Worm (Caenorhabditis elegans) whole organism, late embryonic: ENCODE measurements around the gene Y51A2D.8.

Experiments
- C08G9.2 ChIP-seq: sonication (generic microtip); optimal IDR thresholded peaks from 2 replicates; lab custom pipeline; 2016; ENCODE audit warnings: mild to moderate bottlenecking, missing genetic modification characterization, moderate library complexity, missing compliant biosample characterization
- F13H6.1 ChIP-seq: sonication (generic microtip); optimal IDR thresholded peaks from 2 replicates; lab custom pipeline; 2016; ENCODE audit warnings: missing genetic modification characterization, missing compliant biosample characterization
- K02D7.2 ChIP-seq: sonication (generic microtip); optimal IDR thresholded peaks from 2 replicates; lab custom pipeline; 2017; ENCODE audit warnings: mild to moderate bottlenecking, missing genetic modification characterization, missing compliant biosample characterization
- K09A11.1 ChIP-seq: sonication (generic microtip); optimal IDR thresholded peaks from 2 replicates; lab custom pipeline; 2017; ENCODE audit warnings: antibody characterized with exemption, mild to moderate bottlenecking, missing genetic modification characterization, missing compliant biosample characterization; ENCODE audit not compliant: insufficient read depth
- T23F11.4 ChIP-seq: fragments of 200-800 bp; sonication (Bioruptor generic); optimal IDR thresholded peaks from 2 replicates; lab custom pipeline; 2018; ENCODE audit warnings: mild to moderate bottlenecking, missing genetic modification characterization, missing compliant biosample characterization
- Y22D7AL.16 ChIP-seq: sonication (generic microtip); optimal IDR thresholded peaks from 2 replicates; lab custom pipeline; 2016; ENCODE audit warnings: missing genetic modification characterization, missing compliant biosample characterization
- ceh-14 ChIP-seq: sonication (generic microtip); optimal IDR thresholded peaks from 2 replicates; lab custom pipeline; 2016; ENCODE audit warnings: missing genotype, missing genetic modification characterization, missing compliant biosample characterization
- ceh-2 ChIP-seq: sonication (generic microtip); optimal IDR thresholded peaks from 2 replicates; lab custom pipeline; 2016; ENCODE audit warnings: missing genotype, missing genetic modification characterization, missing compliant biosample characterization
- ceh-22 ChIP-seq: sonication (generic microtip); optimal IDR thresholded peaks from 2 replicates; lab custom pipeline; 2017; ENCODE audit warnings: missing biosample characterization, missing genetic modification characterization
- ceh-30 ChIP-seq: fragments of 150-350 bp; optimal IDR thresholded peaks from 2 replicates; lab custom pipeline; 2014; ENCODE audit warnings: missing biosample characterization, missing genetic modification characterization
- ceh-31 ChIP-seq: sonication (generic microtip); optimal IDR thresholded peaks from 2 replicates; lab custom pipeline; 2016; ENCODE audit warnings: missing genetic modification characterization, missing compliant biosample characterization
- ceh-34 ChIP-seq: sonication (generic microtip); optimal IDR thresholded peaks from 2 replicates; lab custom pipeline; 2016; ENCODE audit warnings: mild to moderate bottlenecking, missing genetic modification characterization, missing compliant biosample characterization
- ceh-9 ChIP-seq: sonication (generic microtip); optimal IDR thresholded peaks from 2 replicates; lab custom pipeline; 2016; ENCODE audit warnings: mild to moderate bottlenecking, missing genetic modification characterization, inconsistent platforms, missing compliant biosample characterization
- dmd-4 ChIP-seq: sonication (generic microtip); optimal IDR thresholded peaks from 2 replicates; lab custom pipeline; 2016; ENCODE audit warnings: borderline replicate concordance, missing genetic modification characterization, missing compliant biosample characterization
- dve-1 ChIP-seq: sonication (generic microtip); optimal IDR thresholded peaks from 2 replicates; lab custom pipeline; 2017; ENCODE audit warnings: antibody characterized with exemption, mild to moderate bottlenecking, missing genetic modification characterization, missing compliant biosample characterization
- elt-2 ChIP-seq: sonication (generic microtip); optimal IDR thresholded peaks from 2 replicates; lab custom pipeline; 2016; ENCODE audit warnings: missing genetic modification reagents, missing genetic modification characterization, missing compliant biosample characterization
- elt-4 ChIP-seq: sonication (generic microtip); optimal IDR thresholded peaks from 2 replicates; lab custom pipeline; 2016; ENCODE audit warnings: missing genetic modification characterization, missing compliant biosample characterization
- eyg-1 ChIP-seq: sonication (generic microtip); optimal IDR thresholded peaks from 2 replicates; lab custom pipeline; 2016; ENCODE audit warnings: missing genotype, missing genetic modification characterization, missing compliant biosample characterization
- fax-1 ChIP-seq: sonication (generic microtip); optimal IDR thresholded peaks from 2 replicates; lab custom pipeline; 2016; ENCODE audit warnings: missing genotype, missing genetic modification characterization, missing compliant biosample characterization
- fkh-6 ChIP-seq: sonication (generic microtip); optimal IDR thresholded peaks from 2 replicates; lab custom pipeline; 2016; ENCODE audit warnings: missing genetic modification characterization, missing compliant biosample characterization
- hlh-6 ChIP-seq: sonication (generic microtip); optimal IDR thresholded peaks from 2 replicates; lab custom pipeline; 2016; ENCODE audit warnings: missing genotype, missing genetic modification characterization, missing compliant biosample characterization
- hlh-8 ChIP-seq: sonication (generic microtip); optimal IDR thresholded peaks from 2 replicates; lab custom pipeline; 2016; ENCODE audit warnings: missing genotype, missing genetic modification characterization, missing compliant biosample characterization
- lim-6 ChIP-seq: sonication (generic microtip); optimal IDR thresholded peaks from 2 replicates; lab custom pipeline; 2016; ENCODE audit warnings: missing genetic modification characterization, missing compliant biosample characterization
- madf-2 ChIP-seq: sonication (generic microtip); optimal IDR thresholded peaks from 2 replicates; lab custom pipeline; 2017; ENCODE audit warnings: missing genetic modification characterization, missing compliant biosample characterization
- nfya-1 ChIP-seq: sonication (generic microtip); optimal IDR thresholded peaks from 2 replicates; lab custom pipeline; 2017; ENCODE audit warnings: missing genetic modification characterization, mild to moderate bottlenecking, missing compliant biosample characterization, antibody characterized with exemption, moderate library complexity
- nhr-11 ChIP-seq: fragments of 150-350 bp; optimal IDR thresholded peaks from 2 replicates; lab custom pipeline; 2014; ENCODE audit warnings: missing biosample characterization, missing genetic modification characterization
- npax-4 ChIP-seq: sonication (generic microtip); optimal IDR thresholded peaks from 2 replicates; lab custom pipeline; 2016; ENCODE audit warnings: missing genetic modification characterization, missing compliant biosample characterization
- pag-3 ChIP-seq: sonication (generic microtip); optimal IDR thresholded peaks from 2 replicates; lab custom pipeline; 2016; ENCODE audit warnings: missing compliant biosample characterization, missing genetic modification characterization, borderline replicate concordance
- pax-1 ChIP-seq: fragments of 150-350 bp; optimal IDR thresholded peaks from 2 replicates; lab custom pipeline; 2014; ENCODE audit warnings: missing biosample characterization, missing genetic modification characterization
- pha-2 ChIP-seq: sonication (generic microtip); optimal IDR thresholded peaks from 2 replicates; lab custom pipeline; 2017; ENCODE audit warnings: mild to moderate bottlenecking, missing genetic modification characterization, missing compliant biosample characterization
- pqm-1 ChIP-seq: sonication (generic microtip); optimal IDR thresholded peaks from 2 replicates; lab custom pipeline; 2016; ENCODE audit warnings: missing genetic modification characterization, missing compliant biosample characterization
- pros-1 ChIP-seq: fragments of 150-350 bp; optimal IDR thresholded peaks from 2 replicates; lab custom pipeline; 2014; ENCODE audit warnings: missing biosample characterization, missing genetic modification reagents, missing genetic modification characterization
- sox-2 ChIP-seq: fragments of 200-800 bp; sonication (Bioruptor generic); IDR thresholded peaks from 2 replicates; pipeline ENCODE4 v1.3.6; 2022; ENCODE audit warnings: missing genetic modification reagents, missing genetic modification characterization, missing compliant biosample characterization
- sox-4 ChIP-seq: sonication (generic microtip); optimal IDR thresholded peaks from 2 replicates; lab custom pipeline; 2017; ENCODE audit warnings: mild to moderate bottlenecking, missing genetic modification characterization, inconsistent platforms, missing compliant biosample characterization
- tbx-2 ChIP-seq: sonication (generic microtip); optimal IDR thresholded peaks from 2 replicates; lab custom pipeline; 2016; ENCODE audit warnings: missing genetic modification characterization, missing compliant biosample characterization
- ttx-3 ChIP-seq: sonication (generic microtip); optimal IDR thresholded peaks from 2 replicates; lab custom pipeline; 2016; ENCODE audit warnings: missing genetic modification reagents, missing genetic modification characterization, missing compliant biosample characterization
- unc-42 ChIP-seq: sonication (generic microtip); optimal IDR thresholded peaks from 2 replicates; lab custom pipeline; 2016; ENCODE audit warnings: missing genotype, missing genetic modification characterization, missing compliant biosample characterization
- unc-55 ChIP-seq: sonication (generic microtip); optimal IDR thresholded peaks from 2 replicates; lab custom pipeline; 2017; ENCODE audit warnings: missing biosample characterization, missing genetic modification reagents, missing genetic modification characterization
- unc-86 ChIP-seq: sonication (generic microtip); optimal IDR thresholded peaks from 2 replicates; lab custom pipeline; 2016; ENCODE audit warnings: missing genetic modification characterization, missing compliant biosample characterization
- zip-5 ChIP-seq: sonication (generic microtip); optimal IDR thresholded peaks from 2 replicates; lab custom pipeline; 2016; ENCODE audit warnings: missing genetic modification characterization, missing compliant biosample characterization

Y51A2D.8 gene

ce11 chrV:18536015-18536414 is 17.6 kb downstream of the Y51A2D.8 start:
- TF ChIP-seq ceh-2 (tag; lab: Kevin White, UChicago) (no peak), ceh-31 (tag; lab: Kevin White, UChicago) (no peak), zip-5 (tag; lab: Kevin White, UChicago) (no peak), dve-1 (tag; lab: Kevin White, UChicago) (no peak), ttx-3 (tag; lab: Kevin White, UChicago) (no peak), pqm-1 (tag; lab: Kevin White, UChicago) (no peak), sox-4 (tag; lab: Kevin White, UChicago) (no peak), pha-2 (tag; lab: Kevin White, UChicago) (no peak), unc-86 (tag; lab: Kevin White, UChicago) (no peak), ceh-14 (no peak), unc-55 (GFP tag; lab: Kevin White, UChicago) (no peak), unc-42 (no peak), pros-1 (tag; lab: Kevin White, UChicago) (no peak), ceh-22 (no peak), T23F11.4 (GFP tag; lab: Kevin White, UChicago) (no peak)

ce11 chrV:18533606-18534005 is 20.0 kb downstream of the Y51A2D.8 start, which contains the start of gene ints-5:
Gene ints-5 (plus strand): TSS chrV:18533953.
- TF ChIP-seq unc-42 (no peak), nfya-1 (tag; lab: Kevin White, UChicago) (peak; percentile 16), unc-55 (GFP tag; lab: Kevin White, UChicago) (no peak)

- TF ChIP-seq ceh-9 (tag; lab: Kevin White, UChicago) (no peak), pha-2 (tag; lab: Kevin White, UChicago) (no peak), K09A11.1 (no peak), elt-4 (no peak), fax-1 (tag; lab: Kevin White, UChicago) (no peak), ceh-30 (no peak), hlh-6 (no peak), nfya-1 (tag; lab: Kevin White, UChicago) (no peak), Y22D7AL.16 (tag; lab: Kevin White, UChicago) (no peak), ceh-22 (no peak), eyg-1 (tag; lab: Kevin White, UChicago) (no peak), pax-1 (tag; lab: Kevin White, UChicago) (no peak), fkh-6 (no peak), madf-2 (no peak)
Observed at ce11 chrV:18524460-18524859, 29.2 kb downstream of the Y51A2D.8 start, which contains the start of gene hmit-1.2. Gene hmit-1.2 (plus strand): TSS chrV:18524760.

ce11 chrV:18516496-18516895 is 37.2 kb downstream of the Y51A2D.8 start, which contains the start of gene hmit-1.1:
Gene hmit-1.1 (plus strand): TSS chrV:18516789.
- TF ChIP-seq lim-6 (tag; lab: Kevin White, UChicago) (no peak), C08G9.2 (no peak), elt-2 (tag; lab: Kevin White, UChicago) (peak; percentile 71), pqm-1 (tag; lab: Kevin White, UChicago) (peak; percentile 2), ceh-22 (no peak)

ce11 chrV:18511847-18512246 is 41.8 kb downstream of the Y51A2D.8 start:
- TF ChIP-seq madf-2 (no peak), hlh-8 (no peak), dmd-4 (tag; lab: Kevin White, UChicago) (no peak), tbx-2 (tag; lab: Kevin White, UChicago) (no peak), pax-1 (tag; lab: Kevin White, UChicago) (no peak), npax-4 (tag; lab: Kevin White, UChicago) (no peak), nhr-11 (no peak), pag-3 (tag; lab: Kevin White, UChicago) (no peak), ceh-34 (tag; lab: Kevin White, UChicago) (no peak), F13H6.1 (no peak), dve-1 (tag; lab: Kevin White, UChicago) (no peak), sox-2 (GFP tag; lab: Robert Waterston, UW) (no peak), K02D7.2 (no peak), pqm-1 (tag; lab: Kevin White, UChicago) (no peak), ceh-14 (no peak), elt-4 (no peak), unc-55 (GFP tag; lab: Kevin White, UChicago) (no peak), fkh-6 (no peak), ceh-2 (tag; lab: Kevin White, UChicago) (no peak)
